Worm (Caenorhabditis elegans): Measurements from ENCODE around the gene dpf-6.

DNA sequence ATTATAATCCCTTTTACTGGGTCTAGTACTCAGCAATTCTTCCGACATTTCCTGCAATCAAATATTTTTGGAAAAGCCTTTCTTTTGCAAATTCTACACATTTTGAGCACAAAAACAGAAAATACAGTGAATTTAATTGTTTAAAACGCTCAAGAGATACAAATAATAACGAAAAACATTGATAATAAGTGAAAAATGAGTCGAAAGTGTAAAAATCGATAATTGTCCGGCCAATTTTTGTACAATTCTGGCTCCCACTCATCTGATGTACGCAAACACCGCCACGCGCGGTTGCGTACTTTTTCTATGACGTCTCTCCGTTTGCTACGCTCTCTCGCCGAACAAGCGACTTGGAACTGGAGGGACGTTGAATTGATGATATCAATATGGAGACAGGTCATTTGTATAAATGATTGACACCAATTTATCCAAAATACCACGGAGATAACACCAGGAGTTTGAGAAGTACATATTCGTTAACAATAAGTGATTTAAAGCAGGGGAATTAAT, 17.2 kb upstream of the dpf-6 start, which contains the start of gene lin-36:
- TF ChIP-seq ztf-11 (tag; optimal IDR thresholded peaks at IDR 0.05): no peak
- TF ChIP-seq pqm-1 (tag; optimal IDR thresholded peaks at IDR 0.05): peak; percentile 7
- no peak for TF ChIP-seq nhr-77 (tag; optimal IDR thresholded peaks at IDR 0.05)
- no peak for TF ChIP-seq ama-1 (optimal IDR thresholded peaks at IDR 0.05)
- no peak for TF ChIP-seq nhr-28 (tag; optimal IDR thresholded peaks at IDR 0.05)
- TF ChIP-seq elt-3 (tag; optimal IDR thresholded peaks at IDR 0.05): no peak
- no peak for TF ChIP-seq nhr-237 (tag; optimal IDR thresholded peaks at IDR 0.05)
- TF ChIP-seq zag-1 (tag; optimal IDR thresholded peaks at IDR 0.05): no peak
- peak; percentile 45 for TF ChIP-seq jun-1 (tag; optimal IDR thresholded peaks at IDR 0.05)
- peak; percentile 90 for TF ChIP-seq nhr-25 (tag; optimal IDR thresholded peaks at IDR 0.05)
- TF ChIP-seq skn-1 (tag; optimal IDR thresholded peaks at IDR 0.05): peak; percentile 34
- peak; percentile 92 for TF ChIP-seq ceh-28 (tag; optimal IDR thresholded peaks at IDR 0.05)
- TF ChIP-seq aly-2 (tag; optimal IDR thresholded peaks at IDR 0.05): no peak
- TF ChIP-seq ceh-16 (tag; optimal IDR thresholded peaks at IDR 0.05): no peak
